Worm (Caenorhabditis elegans) whole organism, dauer: Measurements from ENCODE around the gene T26C12.1.
"Not testable (repeated sequence)": the region's sequence is repeated elsewhere in the genome, so short reads cannot be mapped to it uniquely, and the experiment has no call there.

Experiments used
- unc-62 ChIP-seq: sonication (generic microtip); optimal IDR thresholded peaks from 2 replicates; lab custom pipeline; 2017; ENCODE audit warnings: missing biosample characterization, missing genetic modification reagents, missing genetic modification characterization

Gene T26C12.1

DNA sequence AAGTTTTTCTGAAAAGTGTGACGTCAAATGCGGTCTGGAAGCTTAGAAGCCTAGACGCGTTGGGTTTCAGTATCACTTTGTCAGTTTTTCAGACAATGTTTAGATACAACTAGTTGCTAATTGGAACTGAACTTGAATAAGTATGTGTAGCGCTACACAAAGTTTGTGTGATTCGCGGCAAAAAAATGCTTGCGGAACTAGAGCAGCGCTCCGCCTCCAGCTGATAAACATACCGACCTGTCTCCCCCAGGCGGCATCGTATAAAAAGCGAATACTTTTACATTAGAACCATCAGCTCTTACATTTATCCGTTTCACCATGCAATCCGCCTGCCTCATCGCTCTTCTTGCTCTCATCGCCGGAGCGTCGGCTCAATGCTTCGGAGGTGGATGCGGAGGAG, 45.0 kb downstream of the T26C12.1 start, which contains the start of gene idpp-12:
Gene idpp-12 (plus strand): TSS at position 301 of the 400 bp plus-strand sequence.
- TF ChIP-seq unc-62 (GFP tag; lab: Kevin White, UChicago), result not testable (repeated sequence)

DNA sequence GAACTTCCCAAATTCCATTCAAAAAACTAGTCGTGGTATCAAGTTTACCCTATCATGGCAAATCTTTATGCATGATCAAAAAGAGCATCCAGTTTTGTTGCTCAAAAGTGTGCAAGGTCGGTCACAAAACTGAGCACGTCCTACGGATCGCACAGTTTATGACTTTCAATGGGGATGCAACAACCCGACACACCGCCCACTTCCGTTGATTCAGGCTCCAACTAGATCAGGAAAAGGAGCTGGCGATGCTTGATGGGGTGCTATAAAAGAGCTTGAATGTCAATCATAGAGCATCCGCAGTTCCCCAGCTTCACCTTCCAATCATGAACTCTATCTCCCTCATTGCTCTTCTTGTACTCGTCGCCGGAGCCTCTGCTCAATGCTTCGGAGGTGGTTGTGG, 46.9 kb downstream of the T26C12.1 start, which contains the start of gene W08E12.2:
Gene W08E12.2 (plus strand): TSS at position 301 of the 400 bp plus-strand sequence.
- TF ChIP-seq unc-62 (GFP tag; lab: Kevin White, UChicago), result no peak

DNA sequence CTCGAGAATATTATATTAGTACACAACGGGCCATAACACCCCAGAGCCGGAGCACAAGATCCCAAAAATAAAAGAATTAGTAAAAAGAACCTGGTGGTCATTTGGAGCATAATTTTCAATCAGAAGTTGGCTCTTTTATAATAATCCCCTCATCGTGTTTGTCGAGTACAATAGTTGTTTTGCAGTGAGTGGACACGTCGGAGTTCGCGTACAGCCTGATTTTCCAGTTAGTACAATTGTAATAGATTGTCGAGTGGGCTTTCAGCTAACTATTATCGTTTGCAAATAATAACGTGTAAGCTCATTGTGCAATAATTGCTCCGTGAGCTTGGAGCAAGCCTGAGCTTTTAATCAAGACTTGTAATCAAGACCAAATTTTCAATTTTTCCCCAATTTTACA, 48.8 kb downstream of the T26C12.1 start, which contains the start of gene W08E12.9:
Gene W08E12.9 (minus strand): TSS at position 101 of the 400 bp plus-strand sequence.
- TF ChIP-seq unc-62 (GFP tag; lab: Kevin White, UChicago), result no peak

DNA sequence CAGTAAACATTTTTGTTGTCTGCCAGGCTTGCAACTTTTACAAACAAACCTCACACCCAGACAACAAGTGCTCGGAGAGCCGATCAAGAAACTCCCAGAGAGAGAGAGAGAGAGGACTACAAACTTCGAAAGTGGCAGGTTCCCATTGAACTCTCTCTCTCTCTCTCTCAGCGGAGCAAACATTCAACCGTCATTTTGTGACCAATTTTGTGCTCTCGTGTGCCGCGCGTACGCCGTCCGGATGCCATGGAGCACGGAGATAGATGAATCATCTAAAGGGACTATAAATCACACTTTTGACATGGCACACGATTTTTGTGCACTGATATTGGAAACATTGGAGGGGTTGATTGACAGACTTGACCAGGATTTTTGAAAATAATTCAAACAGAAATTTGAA, 50.2 kb downstream of the T26C12.1 start:
- no peak for TF ChIP-seq unc-62 (GFP tag; lab: Kevin White, UChicago)

DNA sequence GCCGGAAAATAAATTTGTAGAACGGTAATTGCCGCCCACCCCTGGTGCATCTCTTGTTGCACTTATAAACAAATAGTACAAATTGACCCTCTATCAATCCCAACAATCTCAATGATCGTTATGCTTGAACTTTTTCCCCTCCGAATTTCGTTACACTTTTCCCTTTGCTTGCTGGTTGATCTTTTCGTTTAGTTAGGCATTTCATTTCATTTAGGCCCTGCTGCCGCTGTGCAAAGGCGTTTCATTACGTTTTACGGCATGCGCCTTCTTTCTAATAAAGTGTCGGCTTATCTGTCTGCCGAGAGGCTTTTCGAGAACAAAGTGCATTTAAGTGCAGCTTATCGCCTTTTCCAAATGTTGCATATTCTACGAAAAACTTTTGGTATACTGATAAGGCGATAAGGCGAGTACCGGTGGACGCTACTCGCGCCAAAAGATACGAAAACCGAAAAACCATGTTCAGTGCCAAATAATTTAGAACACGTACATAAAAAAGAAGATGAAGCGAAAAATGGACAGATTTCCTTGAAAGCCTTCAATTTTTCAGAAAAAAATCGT, 52.0 kb downstream of the T26C12.1 start:
- TF ChIP-seq unc-62 (GFP tag; lab: Kevin White, UChicago), result no peak

DNA sequence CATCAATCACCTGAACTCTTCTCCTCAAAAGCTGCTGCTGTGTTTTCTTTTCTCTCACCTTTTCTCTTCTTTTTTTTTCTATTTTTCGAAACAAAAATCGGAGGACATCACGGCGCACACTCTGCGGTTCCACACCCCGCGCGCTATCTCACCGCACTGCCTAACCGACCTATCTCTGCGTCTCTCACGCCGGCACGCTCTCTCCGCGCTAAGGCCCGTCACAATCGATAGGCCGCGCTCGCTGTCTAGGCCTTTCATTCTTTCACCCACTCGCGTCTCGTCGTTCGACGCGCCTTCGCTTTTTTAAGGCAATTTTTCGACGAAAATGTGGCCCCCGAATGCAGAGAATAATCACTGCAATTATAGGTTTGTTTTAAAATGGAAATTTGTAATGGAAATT, 52.5 kb downstream of the T26C12.1 start, which contains the start of gene zip-11:
Gene zip-11 (plus strand): TSS at position 34 of the 400 bp plus-strand sequence.
- TF ChIP-seq unc-62 (GFP tag; lab: Kevin White, UChicago), result no peak
